Worm (Caenorhabditis elegans) whole organism, young adult: Measurements from ENCODE around the gene F15D4.6.

Source experiments
- F37B4.10 ChIP-seq: fragments of 200-800 bp; sonication (Bioruptor generic); IDR thresholded peaks from 2 replicates; pipeline ENCODE4 v1.3.6; 2022; ENCODE audit warnings: missing genetic modification characterization, missing compliant biosample characterization
- F49E8.2 ChIP-seq: sonication (generic microtip); optimal IDR thresholded peaks from 3 replicates; lab custom pipeline; 2017; ENCODE audit warnings: missing genetic modification characterization, mild to moderate bottlenecking, missing compliant biosample characterization, antibody characterized with exemption, moderate library complexity; ENCODE audit not compliant: insufficient read depth
- F55B11.4 ChIP-seq: sonication (generic microtip); optimal IDR thresholded peaks from 2 replicates; lab custom pipeline; 2016; ENCODE audit warnings: missing compliant biosample characterization, missing genetic modification characterization, borderline replicate concordance; ENCODE audit not compliant: insufficient read depth
- F57C9.4 ChIP-seq: sonication (generic microtip); optimal IDR thresholded peaks from 2 replicates; lab custom pipeline; 2017; ENCODE audit warnings: mild to moderate bottlenecking, missing genetic modification characterization, missing compliant biosample characterization
- T26A5.8 ChIP-seq: sonication (generic microtip); optimal IDR thresholded peaks from 2 replicates; lab custom pipeline; 2016; ENCODE audit warnings: missing genetic modification characterization, missing compliant biosample characterization
- Y56A3A.18 ChIP-seq: fragments of 200-800 bp; sonication (Bioruptor generic); IDR thresholded peaks from 2 replicates; pipeline ENCODE4 v1.3.6; 2022; ENCODE audit warnings: missing genetic modification reagents, missing genetic modification characterization, missing compliant biosample characterization
- akir-1 ChIP-seq: fragments of 200-800 bp; sonication (Bioruptor generic); optimal IDR thresholded peaks from 2 replicates; lab custom pipeline; 2018; ENCODE audit warnings: mild to moderate bottlenecking, missing genetic modification characterization, moderate library complexity, missing compliant biosample characterization
- attf-3 ChIP-seq: fragments of 200-800 bp; sonication (Bioruptor generic); conservative IDR thresholded peaks from 2 replicates; pipeline ENCODE4 v1.3.6; 2022; ENCODE audit warnings: missing genetic modification reagents, missing genetic modification characterization, missing compliant biosample characterization
- attf-6 ChIP-seq: fragments of 200-800 bp; sonication (Bioruptor generic); IDR thresholded peaks from 2 replicates; pipeline ENCODE4 v1.3.6; 2022; ENCODE audit warnings: missing genetic modification reagents, missing genetic modification characterization, missing compliant biosample characterization
- bed-2 ChIP-seq: fragments of 200-800 bp; sonication (Bioruptor generic); IDR thresholded peaks from 2 replicates; pipeline ENCODE4 v1.3.6; 2022; ENCODE audit warnings: missing genetic modification reagents, missing genetic modification characterization, missing compliant biosample characterization
- cebp-1 ChIP-seq, 2 experiments: fragments of 200-800 bp in 1 of 2; sonication (Bioruptor generic) in 1 of 2; sonication (generic microtip) in 1 of 2; IDR thresholded peaks in 1 of 2; optimal IDR thresholded peaks in 1 of 2; 2 replicates each; pipeline versions ENCODE4 v1.3.6 to Lab custom; 2017 to 2022; ENCODE audit warnings: missing compliant biosample characterization in 2 of 2, missing genetic modification characterization in 2 of 2, mild to moderate bottlenecking in 1 of 2, missing genetic modification reagents in 1 of 2, moderate library complexity in 1 of 2
- ceh-27 ChIP-seq: fragments of 200-800 bp; sonication (Bioruptor generic); optimal IDR thresholded peaks from 2 replicates; lab custom pipeline; 2018; ENCODE audit warnings: mild to moderate bottlenecking, missing genetic modification characterization, moderate library complexity, missing compliant biosample characterization
- die-1 ChIP-seq: sonication (generic microtip); optimal IDR thresholded peaks from 2 replicates; lab custom pipeline; 2016; ENCODE audit warnings: missing genotype, mild to moderate bottlenecking, missing genetic modification characterization, missing compliant biosample characterization
- dox-1 ChIP-seq: fragments of 200-800 bp; sonication (Bioruptor generic); IDR thresholded peaks from 2 replicates; pipeline ENCODE4 v1.3.6; 2022; ENCODE audit warnings: missing genetic modification reagents, missing genetic modification characterization, missing compliant biosample characterization
- efl-1 ChIP-seq: fragments of 150-350 bp; optimal IDR thresholded peaks from 2 replicates; lab custom pipeline; 2014; ENCODE audit warnings: missing biosample characterization, missing genetic modification reagents, missing genetic modification characterization
- egl-18 ChIP-seq: fragments of 200-800 bp; sonication (Bioruptor generic); IDR thresholded peaks from 2 replicates; pipeline ENCODE4 v1.3.6; 2022; ENCODE audit warnings: missing genetic modification reagents, missing genetic modification characterization, missing compliant biosample characterization
- egl-44 ChIP-seq: fragments of 200-800 bp; sonication (Bioruptor generic); IDR thresholded peaks from 2 replicates; pipeline ENCODE4 v1.3.6; 2022; ENCODE audit warnings: missing genetic modification reagents, missing genetic modification characterization, missing compliant biosample characterization
- hlh-12 ChIP-seq: sonication (generic microtip); optimal IDR thresholded peaks from 2 replicates; lab custom pipeline; 2016; ENCODE audit warnings: missing genetic modification characterization, missing compliant biosample characterization
- hmg-1.2 ChIP-seq: fragments of 200-800 bp; sonication (Bioruptor generic); IDR thresholded peaks from 2 replicates; pipeline ENCODE4 v1.3.6; 2022; ENCODE audit warnings: missing genetic modification reagents, missing genetic modification characterization, missing compliant biosample characterization
- lag-1 ChIP-seq: fragments of 200-800 bp; sonication (Bioruptor generic); IDR thresholded peaks from 2 replicates; pipeline ENCODE4 v1.3.6; 2022; ENCODE audit warnings: missing genetic modification reagents, missing genetic modification characterization, missing compliant biosample characterization
- let-526 ChIP-seq: fragments of 200-800 bp; sonication (Bioruptor generic); IDR thresholded peaks from 2 replicates; pipeline ENCODE4 v1.3.6; 2022; ENCODE audit warnings: missing genetic modification reagents, missing genetic modification characterization, missing compliant biosample characterization
- let-607 ChIP-seq, 2 experiments: fragments of 200-800 bp in 1 of 2; sonication (Bioruptor generic) in 1 of 2; sonication (generic microtip) in 1 of 2; optimal IDR thresholded peaks; 2 replicates each; lab custom pipeline; 2016 to 2018; ENCODE audit warnings: mild to moderate bottlenecking in 2 of 2, missing compliant biosample characterization in 2 of 2, missing genetic modification characterization in 2 of 2, moderate library complexity in 2 of 2, missing genotype in 1 of 2
- lin-40 ChIP-seq: sonication (generic microtip); optimal IDR thresholded peaks from 2 replicates; lab custom pipeline; 2016; ENCODE audit warnings: missing genetic modification characterization, mild to moderate bottlenecking, missing compliant biosample characterization, missing genotype, missing genetic modification reagents
- madf-3 ChIP-seq: fragments of 200-800 bp; sonication (Bioruptor generic); IDR thresholded peaks from 2 replicates; pipeline ENCODE4 v1.3.6; 2022; ENCODE audit warnings: missing genetic modification reagents, missing genetic modification characterization, missing compliant biosample characterization
- madf-8 ChIP-seq: fragments of 200-800 bp; sonication (Bioruptor generic); conservative IDR thresholded peaks from 2 replicates; pipeline ENCODE4 v1.3.6; 2022; ENCODE audit warnings: missing genetic modification reagents, missing genetic modification characterization, missing compliant biosample characterization
- mes-4 ChIP-seq: sonication (generic microtip); optimal IDR thresholded peaks from 2 replicates; lab custom pipeline; 2016; ENCODE audit warnings: missing genotype, missing genetic modification characterization, missing compliant biosample characterization
- nhr-90 ChIP-seq: sonication (generic microtip); optimal IDR thresholded peaks from 2 replicates; lab custom pipeline; 2016; ENCODE audit warnings: missing genotype, mild to moderate bottlenecking, missing genetic modification characterization, missing compliant biosample characterization
- rcor-1 ChIP-seq: fragments of 200-800 bp; sonication (Bioruptor generic); IDR thresholded peaks from 2 replicates; pipeline ENCODE4 v1.3.6; 2022; ENCODE audit warnings: missing genetic modification reagents, missing genetic modification characterization, missing compliant biosample characterization
- repo-1 ChIP-seq: sonication (generic microtip); optimal IDR thresholded peaks from 2 replicates; lab custom pipeline; 2017; ENCODE audit warnings: mild to moderate bottlenecking, missing genetic modification characterization, missing compliant biosample characterization
- sea-2 ChIP-seq: fragments of 200-800 bp; sonication (Bioruptor generic); IDR thresholded peaks from 2 replicates; pipeline ENCODE4 v1.3.6; 2022; ENCODE audit warnings: missing genetic modification characterization, missing compliant biosample characterization
- snpc-1.1 ChIP-seq: sonication (generic microtip); optimal IDR thresholded peaks from 2 replicates; lab custom pipeline; 2017; ENCODE audit warnings: missing genetic modification characterization, mild to moderate bottlenecking, missing compliant biosample characterization, antibody characterized with exemption, moderate library complexity, missing genotype, missing genetic modification reagents; ENCODE audit not compliant: insufficient read depth
- tbp1 ChIP-seq: fragments of 200-800 bp; sonication (Bioruptor generic); optimal IDR thresholded peaks from 2 replicates; lab custom pipeline; 2018; ENCODE audit warnings: mild to moderate bottlenecking, missing genetic modification characterization, missing compliant biosample characterization
- unc-62 ChIP-seq: fragments of 150-350 bp; optimal IDR thresholded peaks from 2 replicates; lab custom pipeline; 2014; ENCODE audit warnings: missing biosample characterization, missing genetic modification reagents, missing genetic modification characterization
- zim-3 ChIP-seq: sonication (generic microtip); optimal IDR thresholded peaks from 2 replicates; lab custom pipeline; 2017; ENCODE audit warnings: mild to moderate bottlenecking, missing genetic modification characterization, moderate library complexity, missing compliant biosample characterization
- ztf-22 ChIP-seq: fragments of 200-800 bp; sonication (Bioruptor generic); optimal IDR thresholded peaks from 2 replicates; lab custom pipeline; 2018; ENCODE audit warnings: mild to moderate bottlenecking, missing genetic modification characterization, moderate library complexity, missing compliant biosample characterization
- ztf-6 ChIP-seq: fragments of 200-800 bp; sonication (Bioruptor generic); IDR thresholded peaks from 2 replicates; pipeline ENCODE4 v1.3.6; 2022; ENCODE audit warnings: missing genetic modification reagents, missing genetic modification characterization, missing compliant biosample characterization

F15D4.6 gene

ce11 chrII:13199674-13200215, 49.2 kb upstream of the F15D4.6 start, which contains the start of gene btf-1 (continued):
- TF ChIP-seq let-607 (tag; optimal IDR thresholded peaks at IDR 0.05; lab: Kevin White, UChicago) (peak; percentile 56 to 72), dox-1 (GFP tag; lab: Robert Waterston, UW) (peak; percentile 82), akir-1 (GFP tag; lab: Kevin White, UChicago) (no peak), madf-8 (GFP tag; lab: Robert Waterston, UW) (no peak), egl-18 (GFP tag; lab: Robert Waterston, UW) (no peak), unc-62 (GFP tag; lab: Kevin White, UChicago) (no peak), hmg-1.2 (GFP tag; lab: Robert Waterston, UW) (no peak; the same call in 1 of the 2 replicates), cebp-1 (GFP tag; IDR thresholded peaks at IDR 0.05; lab: Robert Waterston, UW) (no peak), cebp-1 (tag; optimal IDR thresholded peaks at IDR 0.05; lab: Kevin White, UChicago) (peak; percentile 73), ztf-6 (GFP tag; lab: Robert Waterston, UW) (no peak), mes-4 (no peak), nhr-90 (tag; lab: Kevin White, UChicago) (no peak), Y56A3A.18 (GFP tag; lab: Robert Waterston, UW) (no peak), lin-40 (tag; lab: Kevin White, UChicago) (peak; percentile 82), F57C9.4 (tag; lab: Kevin White, UChicago) (no peak), repo-1 (tag; lab: Kevin White, UChicago) (peak; percentile 65), attf-3 (peak; percentile 69), snpc-1.1 (peak; percentile 13), let-526 (GFP tag; lab: Robert Waterston, UW) (no peak), F49E8.2 (tag; lab: Kevin White, UChicago) (no peak), hlh-12 (tag; lab: Kevin White, UChicago) (no peak), attf-6 (no peak), F55B11.4 (no peak), ceh-27 (GFP tag; lab: Kevin White, UChicago) (peak; percentile 47), egl-44 (no peak), lag-1 (GFP tag; lab: Robert Waterston, UW) (no peak), tbp1 (GFP tag; lab: Kevin White, UChicago) (peak; percentile 33), F37B4.10 (GFP tag; lab: Robert Waterston, UW) (no peak), madf-3 (GFP tag; lab: Robert Waterston, UW) (no peak), rcor-1 (0 out of 2 replicates have a peak, but pooled peaks have one; percentile 36), die-1 (tag; lab: Kevin White, UChicago) (no peak), efl-1 (GFP tag; lab: Kevin White, UChicago) (peak; percentile 66), sea-2 (GFP tag; lab: Robert Waterston, UW) (no peak), zim-3 (tag; lab: Kevin White, UChicago) (peak; percentile 79), T26A5.8 (tag; lab: Kevin White, UChicago) (no peak), bed-2 (GFP tag; lab: Robert Waterston, UW) (peak; percentile 54; the same call in 1 of the 2 replicates)

- TF ChIP-seq ztf-22: no peak
- TF ChIP-seq zim-3 (tag; lab: Kevin White, UChicago): no peak
- TF ChIP-seq, all 124 proteins: peak for 0
These were observed 33.2 kb upstream of the F15D4.6 start, which contains the start of gene F15D4.2 for ce11 chrII:13215792-13216191. TSS of gene F15D4.2 (plus strand) at chrII:13216092.
